Fruit fly (Drosophila melanogaster) whole organism, wandering third instar larva: ENCODE data around the gene dmrt93B.

ENCODE experiments used
- Abd-B ChIP-seq: fragments of >200 bp; optimal IDR thresholded peaks from 2 replicates; lab custom pipeline; 2017; ENCODE audit warnings: missing biosample characterization, missing genetic modification characterization
- CG32264 ChIP-seq: fragments of 200-800 bp; sonication (Bioruptor generic); optimal IDR thresholded peaks from 2 replicates; lab custom pipeline; 2016; ENCODE audit warnings: missing biosample characterization, missing genetic modification characterization
- CG9705 ChIP-seq: fragments of 200-800 bp; sonication (Bioruptor generic); optimal IDR thresholded peaks from 2 replicates; lab custom pipeline; 2018; ENCODE audit warnings: missing biosample characterization, mild to moderate bottlenecking, missing genetic modification characterization
- CrebA ChIP-seq: fragments of 200-800 bp; sonication (Bioruptor generic); optimal IDR thresholded peaks from 2 replicates; lab custom pipeline; 2016; ENCODE audit warnings: missing biosample characterization, mild to moderate bottlenecking, missing genetic modification characterization, borderline replicate concordance
- Dfd ChIP-seq: fragments of >200 bp; optimal IDR thresholded peaks from 2 replicates; lab custom pipeline; 2017; ENCODE audit warnings: missing biosample characterization, missing genetic modification characterization
- Dif ChIP-seq: fragments of 200-275, 200-300 bp; sonication (Bioruptor generic); optimal IDR thresholded peaks from 2 replicates; lab custom pipeline; 2018; ENCODE audit warnings: missing biosample characterization, missing genetic modification characterization; ENCODE audit not compliant: partially characterized antibody
- GATAd ChIP-seq: sonication (Bioruptor generic); optimal IDR thresholded peaks from 2 replicates; lab custom pipeline; 2016; ENCODE audit warnings: missing biosample characterization, missing genetic modification characterization
- HLH106 ChIP-seq: fragments of 200-800 bp; optimal IDR thresholded peaks from 3 replicates; lab custom pipeline; 2019; ENCODE audit warnings: missing biosample characterization, mild to moderate bottlenecking, missing genetic modification characterization, moderate library complexity
- Hnf4 ChIP-seq: fragments of 200-800 bp; sonication (Bioruptor generic); optimal IDR thresholded peaks from 2 replicates; lab custom pipeline; 2016; ENCODE audit warnings: missing biosample characterization, mild to moderate bottlenecking, missing genetic modification characterization
- Hr78 ChIP-seq: fragments of >200 bp; optimal IDR thresholded peaks from 2 replicates; lab custom pipeline; 2017; ENCODE audit warnings: missing biosample characterization, missing genetic modification characterization
- Hr83 ChIP-seq: fragments of 200-300 bp; sonication (Bioruptor generic); optimal IDR thresholded peaks from 2 replicates; lab custom pipeline; 2016; ENCODE audit warnings: missing biosample characterization, mild to moderate bottlenecking, missing genetic modification characterization, moderate library complexity; ENCODE audit not compliant: poor library complexity, severe bottlenecking
- Jra ChIP-seq: sonication (Bioruptor generic); optimal IDR thresholded peaks from 2 replicates; lab custom pipeline; 2016; ENCODE audit warnings: missing biosample characterization, missing genetic modification characterization
- Mio ChIP-seq: sonication (Bioruptor generic); optimal IDR thresholded peaks from 2 replicates; lab custom pipeline; 2016; ENCODE audit warnings: missing biosample characterization, missing genetic modification characterization
- Myc ChIP-seq: fragments of >200 bp; optimal IDR thresholded peaks from 2 replicates; lab custom pipeline; 2017
- N ChIP-seq: fragments of >200 bp; optimal IDR thresholded peaks from 2 replicates; lab custom pipeline; 2018; ENCODE audit warnings: missing biosample characterization, missing external identifiers, missing genetic modification characterization
- OdsH ChIP-seq: fragments of 200-800 bp; sonication (Bioruptor generic); optimal IDR thresholded peaks from 2 replicates; lab custom pipeline; 2016; ENCODE audit warnings: missing biosample characterization, mild to moderate bottlenecking, missing genetic modification characterization
- Rel ChIP-seq, 2 experiments: fragments of 200-800 bp; sonication (Bioruptor generic) in 1 of 2; optimal IDR thresholded peaks; 2 replicates in 1 of 2; 3 replicates in 1 of 2; lab custom pipeline; 2016 to 2019; ENCODE audit warnings: mild to moderate bottlenecking in 2 of 2, missing biosample characterization in 2 of 2, missing genetic modification characterization in 2 of 2, moderate library complexity in 1 of 2
- Sp1 ChIP-seq: fragments of 200-800 bp; sonication (Bioruptor generic); optimal IDR thresholded peaks from 3 replicates; lab custom pipeline; 2019; ENCODE audit warnings: missing biosample characterization, mild to moderate bottlenecking, missing genetic modification characterization, moderate library complexity
- Vsx2 ChIP-seq: fragments of 200-300, 225-300 bp; sonication (Bioruptor generic); optimal IDR thresholded peaks from 2 replicates; lab custom pipeline; 2018; ENCODE audit warnings: missing biosample characterization, missing genetic modification characterization; ENCODE audit not compliant: partially characterized antibody
- br ChIP-seq: fragments of 200-800 bp; sonication (Bioruptor generic); optimal IDR thresholded peaks from 2 replicates; lab custom pipeline; 2016; ENCODE audit warnings: missing biosample characterization, missing genetic modification characterization
- brk ChIP-seq: fragments of 200-800 bp; sonication (Bioruptor generic); optimal IDR thresholded peaks from 2 replicates; lab custom pipeline; 2016; ENCODE audit warnings: missing biosample characterization, mild to moderate bottlenecking, missing genetic modification characterization
- dl ChIP-seq, 2 experiments: fragments of 175-275, 200-275 bp in 1 of 2; fragments of 200-275 bp in 1 of 2; sonication (Bioruptor generic); optimal IDR thresholded peaks; lab custom pipeline; 2018; ENCODE audit warnings: mild to moderate bottlenecking in 2 of 2, missing biosample characterization in 2 of 2, missing genetic modification characterization in 2 of 2, moderate library complexity in 2 of 2; ENCODE audit not compliant: partially characterized antibody in 2 of 2, insufficient read depth in 1 of 2
- dmrt93B ChIP-seq: fragments of 200-800 bp; sonication (Bioruptor generic); optimal IDR thresholded peaks from 2 replicates; lab custom pipeline; 2018; ENCODE audit warnings: missing biosample characterization, mild to moderate bottlenecking, missing genetic modification characterization
- dsf ChIP-seq: sonication (Bioruptor generic); optimal IDR thresholded peaks from 2 replicates; lab custom pipeline; 2016; ENCODE audit warnings: missing biosample characterization, missing genetic modification characterization, borderline replicate concordance
- ey ChIP-seq: fragments of 200-800 bp; sonication (Bioruptor generic); optimal IDR thresholded peaks from 2 replicates; lab custom pipeline; 2016; ENCODE audit warnings: missing biosample characterization, missing genetic modification characterization
- foxo ChIP-seq, 2 experiments: fragments of 200-800 bp; sonication (Bioruptor generic); optimal IDR thresholded peaks; 2 replicates in 1 of 2; 3 replicates in 1 of 2; lab custom pipeline; 2016 to 2017; ENCODE audit warnings: missing biosample characterization in 2 of 2, missing genetic modification characterization in 2 of 2
- fru ChIP-seq: fragments of 200-800 bp; sonication (Bioruptor generic); optimal IDR thresholded peaks from 3 replicates; lab custom pipeline; 2016; ENCODE audit warnings: missing biosample characterization, mild to moderate bottlenecking, missing genetic modification characterization
- h ChIP-seq: fragments of 200-800 bp; sonication (Bioruptor generic); optimal IDR thresholded peaks from 3 replicates; lab custom pipeline; 2016; ENCODE audit warnings: missing biosample characterization, mild to moderate bottlenecking, missing genetic modification characterization
- jim ChIP-seq: fragments of 175-275, 200-325 bp; sonication (Bioruptor generic); optimal IDR thresholded peaks from 2 replicates; lab custom pipeline; 2016; ENCODE audit warnings: missing biosample characterization, mild to moderate bottlenecking, missing genetic modification characterization
- lola ChIP-seq: fragments of >200 bp; optimal IDR thresholded peaks from 2 replicates; lab custom pipeline; 2017; ENCODE audit warnings: missing biosample characterization, missing genetic modification characterization
- pan ChIP-seq: fragments of >200 bp; optimal IDR thresholded peaks from 2 replicates; lab custom pipeline; 2017
- psq ChIP-seq: fragments of 200-800 bp; sonication (Bioruptor generic); optimal IDR thresholded peaks from 3 replicates; lab custom pipeline; 2017; ENCODE audit warnings: missing biosample characterization, mild to moderate bottlenecking, missing genetic modification characterization, moderate library complexity
- rgr ChIP-seq: fragments of 200-800 bp; sonication (Bioruptor generic); optimal IDR thresholded peaks from 3 replicates; lab custom pipeline; 2016; ENCODE audit warnings: missing biosample characterization, mild to moderate bottlenecking, missing genetic modification characterization
- sage ChIP-seq: fragments of 200-800 bp; sonication (Bioruptor generic); optimal IDR thresholded peaks from 2 replicates; lab custom pipeline; 2016; ENCODE audit warnings: missing biosample characterization, mild to moderate bottlenecking, missing genetic modification characterization
- sv ChIP-seq: fragments of 200-800 bp; sonication (Bioruptor generic); optimal IDR thresholded peaks from 3 replicates; lab custom pipeline; 2016; ENCODE audit warnings: missing biosample characterization, missing genetic modification characterization
- tai ChIP-seq: sonication (Bioruptor generic); optimal IDR thresholded peaks from 2 replicates; lab custom pipeline; 2016; ENCODE audit warnings: missing biosample characterization, missing genetic modification characterization
- usp ChIP-seq: fragments of >200 bp; optimal IDR thresholded peaks from 2 replicates; lab custom pipeline; 2017; ENCODE audit warnings: missing biosample characterization, missing genetic modification characterization
- woc ChIP-seq: sonication (Bioruptor generic); optimal IDR thresholded peaks from 2 replicates; lab custom pipeline; 2016; ENCODE audit warnings: missing biosample characterization, mild to moderate bottlenecking, missing genetic modification characterization

dmrt93B gene

dm6 chr3R:21101453-21102214 is 27.8 kb downstream of the dmrt93B start, which contains the start of the genes CG7044 and Tbc1d22:
TSS of gene CG7044 (minus strand) at chr3R:21101718.
TSS of gene Tbc1d22 (plus strand) at chr3R:21102199.
- TF ChIP-seq fru (no peak), GATAd (no peak), Hr83 (GFP tag; lab: Kevin White, UChicago) (no peak), Dif (GFP tag; lab: Kevin White, UChicago) (no peak), pan (lab: Kevin White, UChicago) (no peak), Jra (GFP tag; lab: Kevin White, UChicago) (no peak), psq (peak; percentile 46), Abd-B (GFP tag; lab: Kevin White, UChicago) (no peak), Hnf4 (no peak), CG32264 (GFP tag; lab: Kevin White, UChicago) (no peak), CG9705 (GFP tag; lab: Kevin White, UChicago) (peak; percentile 33), foxo (GFP tag; optimal IDR thresholded peaks at IDR 0.05; lab: Kevin White, UChicago) (peak in 1 of 2 experiments; percentile 62), rgr (GFP tag; lab: Kevin White, UChicago) (peak; percentile 54), usp (no peak), Vsx2 (GFP tag; lab: Kevin White, UChicago) (no peak), Dfd (GFP tag; lab: Kevin White, UChicago) (no peak), dsf (peak; percentile 11), Mio (GFP tag; lab: Kevin White, UChicago) (no peak), OdsH (GFP tag; lab: Kevin White, UChicago) (peak; percentile 47), N (no peak), Sp1 (GFP tag; lab: Kevin White, UChicago) (peak; percentile 54), br (GFP tag; lab: Kevin White, UChicago) (no peak), dl (GFP tag; optimal IDR thresholded peaks at IDR 0.05; lab: Kevin White, UChicago; ENCODE audit: insufficient read depth in 1 of 2, partially characterized antibody in 2 of 2) (no peak), HLH106 (tag; lab: Kevin White, UChicago) (peak; percentile 65), ey (GFP tag; lab: Kevin White, UChicago) (peak; percentile 52), lola (GFP tag; lab: Kevin White, UChicago) (no peak), Rel (GFP tag; optimal IDR thresholded peaks at IDR 0.05; lab: Kevin White, UChicago) (no peak), Rel (tag; optimal IDR thresholded peaks at IDR 0.05; lab: Kevin White, UChicago) (no peak), jim (GFP tag; lab: Kevin White, UChicago) (no peak), sv (peak; percentile 21), dmrt93B (no peak), sage (GFP tag; lab: Kevin White, UChicago) (no peak), h (GFP tag; lab: Kevin White, UChicago) (no peak), Myc (lab: Kevin White, UChicago) (no peak), CrebA (GFP tag; lab: Kevin White, UChicago) (no peak), woc (GFP tag; lab: Kevin White, UChicago) (peak; percentile 82), Hr78 (no peak), brk (GFP tag; lab: Kevin White, UChicago) (no peak), tai (GFP tag; lab: Kevin White, UChicago) (no peak)

DNA sequence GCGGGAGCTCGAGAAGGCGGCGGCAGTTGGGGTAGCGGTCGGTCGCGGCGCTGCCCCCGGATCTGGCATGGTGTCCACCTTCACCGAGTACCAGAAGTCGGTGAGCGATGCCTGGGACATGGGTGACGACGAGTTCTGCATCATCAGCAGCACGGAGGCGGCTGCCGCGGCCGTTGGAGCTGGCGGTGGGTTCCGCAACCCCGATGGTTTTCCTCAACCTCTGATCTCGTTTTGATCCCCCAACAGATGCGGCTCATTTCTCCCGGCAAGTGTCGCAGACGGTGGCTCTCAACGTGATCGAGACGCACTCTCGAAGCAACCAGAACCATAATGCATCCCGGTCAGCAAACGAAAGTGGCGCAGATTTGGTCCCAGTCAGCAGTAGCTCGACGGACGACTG is 28.7 kb downstream of the dmrt93B start:
- no peak for TF ChIP-seq h (GFP tag; lab: Kevin White, UChicago)
- no peak for TF ChIP-seq pan (lab: Kevin White, UChicago)
- TF ChIP-seq Jra (GFP tag; lab: Kevin White, UChicago), result no peak
- no peak for TF ChIP-seq sv
- no peak for TF ChIP-seq usp
- TF ChIP-seq psq, result no peak
- TF ChIP-seq N, result no peak
- no peak for TF ChIP-seq GATAd
- no peak for TF ChIP-seq Vsx2 (GFP tag; lab: Kevin White, UChicago)
- no peak for TF ChIP-seq dl (GFP tag; optimal IDR thresholded peaks at IDR 0.05; lab: Kevin White, UChicago; ENCODE audit: insufficient read depth in 1 of 2, partially characterized antibody in 2 of 2)
- TF ChIP-seq CrebA (GFP tag; lab: Kevin White, UChicago), result no peak
- no peak for TF ChIP-seq tai (GFP tag; lab: Kevin White, UChicago)
- TF ChIP-seq br (GFP tag; lab: Kevin White, UChicago), result no peak
- TF ChIP-seq CG9705 (GFP tag; lab: Kevin White, UChicago), result no peak
